Worm (Caenorhabditis elegans) whole organism, L3 larva: ENCODE results near the gene M03D4.4.

Experiments
- R02D3.7 ChIP-seq: fragments of 150-350 bp; optimal IDR thresholded peaks from 2 replicates; lab custom pipeline; 2014; ENCODE audit warnings: missing biosample characterization, missing genetic modification characterization
- ZK546.5 ChIP-seq: sonication (generic microtip); optimal IDR thresholded peaks from 2 replicates; lab custom pipeline; 2017; ENCODE audit warnings: missing biosample characterization, missing genetic modification characterization
- aly-2 ChIP-seq: fragments of 150-350 bp; optimal IDR thresholded peaks from 2 replicates; lab custom pipeline; 2014; ENCODE audit warnings: missing biosample characterization, missing genetic modification characterization
- ama-1 ChIP-seq: fragments of 150-350 bp; optimal IDR thresholded peaks from 2 replicates; lab custom pipeline; 2018
- ceh-82 ChIP-seq: fragments of 150-350 bp; optimal IDR thresholded peaks from 2 replicates; lab custom pipeline; 2014; ENCODE audit warnings: missing biosample characterization, missing genetic modification characterization
- ceh-9 ChIP-seq: sonication (generic microtip); optimal IDR thresholded peaks from 2 replicates; lab custom pipeline; 2018; ENCODE audit warnings: missing biosample characterization, missing genetic modification characterization
- egl-27 ChIP-seq: sonication (generic microtip); optimal IDR thresholded peaks from 4 replicates; lab custom pipeline; 2017; ENCODE audit warnings: missing biosample characterization, missing genetic modification reagents, missing genetic modification characterization
- egl-5 ChIP-seq: fragments of 150-350 bp; optimal IDR thresholded peaks from 2 replicates; lab custom pipeline; 2017; ENCODE audit warnings: missing biosample characterization, missing genetic modification reagents, missing genetic modification characterization, inconsistent platforms
- elt-1 ChIP-seq: fragments of 150-350 bp; optimal IDR thresholded peaks from 2 replicates; lab custom pipeline; 2014; ENCODE audit warnings: missing biosample characterization, missing genetic modification characterization
- elt-3 ChIP-seq, 3 experiments: fragments of 150-350 bp in 1 of 3; sonication (generic microtip) in 2 of 3; optimal IDR thresholded peaks; 2 replicates in 2 of 3; 4 replicates in 1 of 3; lab custom pipeline; 2014 to 2017; ENCODE audit warnings: missing biosample characterization in 3 of 3, missing genetic modification characterization in 3 of 3
- eor-1 ChIP-seq, 2 experiments: fragments of 150-350 bp; optimal IDR thresholded peaks; 2 replicates each; lab custom pipeline; 2014 to 2018; ENCODE audit warnings: missing biosample characterization in 2 of 2, missing genetic modification characterization in 2 of 2
- fkh-10 ChIP-seq: sonication (generic microtip); optimal IDR thresholded peaks from 2 replicates; lab custom pipeline; 2017; ENCODE audit warnings: missing biosample characterization, missing genetic modification reagents, missing genetic modification characterization
- fos-1 ChIP-seq: fragments of 150-350 bp; optimal IDR thresholded peaks from 2 replicates; lab custom pipeline; 2014; ENCODE audit warnings: missing biosample characterization, missing genetic modification characterization
- hmg-11 ChIP-seq: sonication (generic microtip); optimal IDR thresholded peaks from 2 replicates; lab custom pipeline; 2016; ENCODE audit warnings: missing genetic modification characterization, missing compliant biosample characterization
- lin-15B ChIP-seq: fragments of 150-350 bp; optimal IDR thresholded peaks from 2 replicates; lab custom pipeline; 2014; ENCODE audit warnings: missing biosample characterization, missing genetic modification characterization
- lin-39 ChIP-seq: fragments of 150-350 bp; optimal IDR thresholded peaks from 2 replicates; lab custom pipeline; 2018; ENCODE audit warnings: missing biosample characterization, missing genetic modification reagents, missing genetic modification characterization
- lsy-12 ChIP-seq: sonication (generic microtip); optimal IDR thresholded peaks from 2 replicates; lab custom pipeline; 2016; ENCODE audit warnings: mild to moderate bottlenecking, missing genetic modification characterization, missing compliant biosample characterization
- mdl-1 ChIP-seq: fragments of 150-350 bp; optimal IDR thresholded peaks from 2 replicates; lab custom pipeline; 2014; ENCODE audit warnings: missing biosample characterization, missing genetic modification characterization
- nfya-1 ChIP-seq: sonication (generic microtip); optimal IDR thresholded peaks from 2 replicates; lab custom pipeline; 2017; ENCODE audit warnings: missing genetic modification characterization, mild to moderate bottlenecking, missing compliant biosample characterization, antibody characterized with exemption, moderate library complexity; ENCODE audit not compliant: insufficient read depth
- nhr-12 ChIP-seq: fragments of 150-350 bp; optimal IDR thresholded peaks from 2 replicates; lab custom pipeline; 2014; ENCODE audit warnings: missing biosample characterization, missing genetic modification characterization
- nhr-23 ChIP-seq: fragments of 150-350 bp; optimal IDR thresholded peaks from 2 replicates; lab custom pipeline; 2014; ENCODE audit warnings: missing biosample characterization, missing genetic modification reagents, missing genetic modification characterization
- nhr-237 ChIP-seq: fragments of 150-350 bp; optimal IDR thresholded peaks from 2 replicates; lab custom pipeline; 2014; ENCODE audit warnings: missing biosample characterization, missing genetic modification characterization
- nhr-28 ChIP-seq: fragments of 150-350 bp; optimal IDR thresholded peaks from 2 replicates; lab custom pipeline; 2014; ENCODE audit warnings: missing biosample characterization, missing genetic modification characterization
- nhr-43 ChIP-seq: sonication (generic microtip); optimal IDR thresholded peaks from 2 replicates; lab custom pipeline; 2016; ENCODE audit warnings: mild to moderate bottlenecking, missing genetic modification characterization, missing compliant biosample characterization; ENCODE audit not compliant: poor library complexity, severe bottlenecking
- nhr-67 ChIP-seq: fragments of 150-350 bp; optimal IDR thresholded peaks from 2 replicates; lab custom pipeline; 2014; ENCODE audit warnings: missing biosample characterization, missing genetic modification characterization
- nhr-77 ChIP-seq: fragments of 150-350 bp; optimal IDR thresholded peaks from 2 replicates; lab custom pipeline; 2014; ENCODE audit warnings: missing biosample characterization, missing genetic modification characterization
- pha-4 ChIP-seq: fragments of 150-350 bp; optimal IDR thresholded peaks from 2 replicates; lab custom pipeline; 2014; ENCODE audit warnings: missing biosample characterization, missing genetic modification reagents, missing genetic modification characterization
- pqm-1 ChIP-seq: fragments of 150-350 bp; optimal IDR thresholded peaks from 2 replicates; lab custom pipeline; 2017; ENCODE audit warnings: missing biosample characterization, missing genetic modification characterization, inconsistent platforms
- sea-2 ChIP-seq: fragments of 150-350 bp; sonication (generic microtip); optimal IDR thresholded peaks from 4 replicates; lab custom pipeline; 2014; ENCODE audit warnings: missing biosample characterization, missing genetic modification reagents, missing genetic modification characterization
- skn-1 ChIP-seq: fragments of 150-350 bp; optimal IDR thresholded peaks from 2 replicates; lab custom pipeline; 2014; ENCODE audit warnings: missing biosample characterization, missing genetic modification characterization
- snpc-4 ChIP-seq: fragments of 150-350 bp; optimal IDR thresholded peaks from 2 replicates; lab custom pipeline; 2014; ENCODE audit warnings: missing biosample characterization, missing genetic modification characterization
- tbx-2 ChIP-seq: sonication (generic microtip); optimal IDR thresholded peaks from 2 replicates; lab custom pipeline; 2016; ENCODE audit warnings: mild to moderate bottlenecking, missing genetic modification characterization, missing compliant biosample characterization
- unc-39 ChIP-seq: sonication (generic microtip); optimal IDR thresholded peaks from 4 replicates; lab custom pipeline; 2017; ENCODE audit warnings: missing biosample characterization, missing genetic modification characterization
- unc-62 ChIP-seq: fragments of 150-350 bp; sonication (generic microtip); optimal IDR thresholded peaks from 4 replicates; lab custom pipeline; 2014; ENCODE audit warnings: missing biosample characterization, missing genetic modification reagents, missing genetic modification characterization
- zag-1 ChIP-seq: fragments of 150-350 bp; optimal IDR thresholded peaks from 2 replicates; lab custom pipeline; 2014; ENCODE audit warnings: missing biosample characterization, missing genetic modification characterization
- ztf-11 ChIP-seq: fragments of 150-350 bp; optimal IDR thresholded peaks from 2 replicates; lab custom pipeline; 2014; ENCODE audit warnings: missing biosample characterization, missing genetic modification characterization
- ztf-4 ChIP-seq: fragments of 150-350 bp; optimal IDR thresholded peaks from 2 replicates; lab custom pipeline; 2014; ENCODE audit warnings: missing biosample characterization, missing genetic modification characterization

The M03D4.4 gene

DNA sequence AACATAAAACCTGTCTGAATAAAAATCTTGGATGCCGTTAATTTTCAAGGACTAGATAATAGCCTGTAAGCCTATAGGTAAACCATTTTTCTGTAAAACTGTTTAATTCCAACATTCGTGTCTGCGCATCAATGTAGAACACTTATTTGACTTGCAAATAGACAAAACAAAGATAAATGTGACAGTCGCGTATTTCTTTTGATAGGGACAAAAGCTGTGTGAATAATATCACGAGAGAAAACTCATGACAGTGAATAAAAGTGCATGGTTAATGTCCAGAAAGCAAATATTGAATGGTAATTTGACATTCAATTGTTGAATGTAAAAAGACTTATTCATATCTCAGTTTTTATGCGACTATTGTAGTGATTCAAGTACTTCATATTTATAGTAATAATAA lies 24.4 kb upstream of the M03D4.4 start, which contains the start of gene C11D2.3:
Gene C11D2.3, plus strand, starts transcription at position 301 of the 400 bp plus-strand sequence.
- TF ChIP-seq sea-2 (GFP tag; lab: Kevin White, UChicago) (no peak), hmg-11 (tag; lab: Kevin White, UChicago) (no peak), nhr-67 (tag; lab: Kevin White, UChicago) (no peak), nhr-28 (no peak), nhr-12 (no peak), ztf-4 (tag; lab: Kevin White, UChicago) (no peak), ama-1 (lab: Kevin White, UChicago) (no peak), ceh-82 (tag; lab: Kevin White, UChicago) (no peak), ztf-11 (tag; lab: Kevin White, UChicago) (no peak), unc-62 (GFP tag; lab: Kevin White, UChicago) (no peak), fkh-10 (GFP tag; lab: Kevin White, UChicago) (no peak), unc-39 (tag; lab: Kevin White, UChicago) (no peak), egl-27 (tag; lab: Kevin White, UChicago) (no peak), elt-3 (tag; optimal IDR thresholded peaks at IDR 0.05; lab: Kevin White, UChicago) (no peak)

DNA sequence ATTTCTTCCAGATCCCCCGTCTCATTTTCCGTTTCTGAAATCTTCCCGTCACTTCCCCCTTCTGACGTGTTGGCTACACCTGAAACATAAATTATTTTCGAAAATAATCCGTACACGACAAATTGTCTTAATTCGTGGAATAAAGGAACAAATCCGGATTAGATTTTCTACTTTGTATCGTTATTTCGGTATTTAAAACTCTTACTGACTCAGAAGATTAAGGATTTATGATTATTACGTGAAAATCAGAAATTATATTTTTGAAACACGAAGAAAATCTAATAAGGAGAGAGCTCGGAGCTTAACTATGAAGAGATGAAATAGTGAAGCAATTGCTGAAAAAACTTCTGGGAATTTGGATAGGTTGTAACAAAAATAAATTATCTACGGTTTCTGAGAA lies 22.3 kb upstream of the M03D4.4 start:
- TF ChIP-seq fos-1 (tag; lab: Kevin White, UChicago) = no peak
- TF ChIP-seq nfya-1 (tag; lab: Kevin White, UChicago) = no peak
- TF ChIP-seq ama-1 (lab: Kevin White, UChicago) = no peak
- TF ChIP-seq ZK546.5 (tag; lab: Kevin White, UChicago) = no peak
- TF ChIP-seq pha-4 (tag; lab: Kevin White, UChicago) = no peak
- no peak for TF ChIP-seq lin-15B
- TF ChIP-seq skn-1 = no peak
- no peak for TF ChIP-seq nhr-43 (tag; lab: Kevin White, UChicago)

DNA sequence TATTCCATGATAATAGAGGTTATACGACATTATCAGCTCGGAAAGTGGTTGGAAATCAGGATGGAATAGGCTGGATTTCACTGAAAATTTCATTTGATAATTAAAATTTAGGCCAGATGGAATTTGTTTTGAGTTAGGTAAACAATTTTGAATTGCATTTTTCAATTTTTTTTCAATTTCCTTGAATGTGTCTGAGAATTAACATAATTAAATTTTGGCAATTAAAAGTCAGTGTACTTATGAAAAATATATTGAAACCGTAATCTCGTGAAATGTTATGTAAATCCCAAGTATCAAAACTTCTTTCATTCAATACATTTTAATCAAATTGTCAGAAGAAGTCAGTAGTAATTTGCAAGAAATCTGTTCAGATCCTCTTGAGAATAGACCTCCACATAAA lies 18.9 kb upstream of the M03D4.4 start:
- TF ChIP-seq R02D3.7 (tag; lab: Kevin White, UChicago) (no peak), ZK546.5 (tag; lab: Kevin White, UChicago) (no peak), eor-1 (tag; optimal IDR thresholded peaks at IDR 0.05; lab: Kevin White, UChicago) (no peak), elt-1 (no peak), fkh-10 (GFP tag; lab: Kevin White, UChicago) (no peak), nhr-77 (tag; lab: Kevin White, UChicago) (no peak), nhr-237 (no peak), aly-2 (no peak), nhr-67 (tag; lab: Kevin White, UChicago) (no peak), ama-1 (lab: Kevin White, UChicago) (no peak), hmg-11 (tag; lab: Kevin White, UChicago) (no peak), snpc-4 (tag; lab: Kevin White, UChicago) (no peak)

DNA sequence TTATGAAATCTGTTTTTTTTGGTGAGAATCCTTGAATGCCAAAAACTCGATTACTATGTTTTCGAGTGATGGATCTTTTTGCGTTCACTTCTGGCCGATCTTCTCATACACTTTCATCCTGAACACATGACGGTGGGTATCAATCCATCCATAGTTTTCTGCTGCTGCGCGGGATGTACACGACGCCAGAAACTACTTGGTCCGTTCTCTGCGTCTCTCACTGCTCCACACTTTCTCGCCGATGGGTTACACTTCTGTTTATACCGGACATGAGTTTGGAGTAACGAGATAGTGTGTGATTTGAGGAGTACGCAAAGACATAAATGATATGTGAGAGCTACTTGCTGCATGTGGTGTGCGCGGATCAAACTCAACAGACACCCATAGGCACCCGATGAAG lies 13.6 kb upstream of the M03D4.4 start:
- TF ChIP-seq nhr-23 (tag; lab: Kevin White, UChicago) = no peak
- no peak for TF ChIP-seq pha-4 (tag; lab: Kevin White, UChicago)
- no peak for TF ChIP-seq tbx-2 (tag; lab: Kevin White, UChicago)
- no peak for TF ChIP-seq egl-27 (tag; lab: Kevin White, UChicago)
- TF ChIP-seq eor-1 (tag; optimal IDR thresholded peaks at IDR 0.05; lab: Kevin White, UChicago) = no peak
- TF ChIP-seq lin-15B = no peak
- TF ChIP-seq egl-5 (tag; lab: Kevin White, UChicago) = no peak
- TF ChIP-seq lin-39 (tag; lab: Kevin White, UChicago) = no peak
- no peak for TF ChIP-seq ceh-9 (tag; lab: Kevin White, UChicago)
- TF ChIP-seq pqm-1 (tag; lab: Kevin White, UChicago) = no peak
- TF ChIP-seq lsy-12 = no peak
- no peak for TF ChIP-seq zag-1 (tag; lab: Kevin White, UChicago)
- no peak for TF ChIP-seq hmg-11 (tag; lab: Kevin White, UChicago)
- no peak for TF ChIP-seq nfya-1 (tag; lab: Kevin White, UChicago)
- TF ChIP-seq mdl-1 (tag; lab: Kevin White, UChicago) = no peak
